Fruit fly (Drosophila melanogaster): ENCODE measurements around the gene cutlet.

Gene cutlet

DNA sequence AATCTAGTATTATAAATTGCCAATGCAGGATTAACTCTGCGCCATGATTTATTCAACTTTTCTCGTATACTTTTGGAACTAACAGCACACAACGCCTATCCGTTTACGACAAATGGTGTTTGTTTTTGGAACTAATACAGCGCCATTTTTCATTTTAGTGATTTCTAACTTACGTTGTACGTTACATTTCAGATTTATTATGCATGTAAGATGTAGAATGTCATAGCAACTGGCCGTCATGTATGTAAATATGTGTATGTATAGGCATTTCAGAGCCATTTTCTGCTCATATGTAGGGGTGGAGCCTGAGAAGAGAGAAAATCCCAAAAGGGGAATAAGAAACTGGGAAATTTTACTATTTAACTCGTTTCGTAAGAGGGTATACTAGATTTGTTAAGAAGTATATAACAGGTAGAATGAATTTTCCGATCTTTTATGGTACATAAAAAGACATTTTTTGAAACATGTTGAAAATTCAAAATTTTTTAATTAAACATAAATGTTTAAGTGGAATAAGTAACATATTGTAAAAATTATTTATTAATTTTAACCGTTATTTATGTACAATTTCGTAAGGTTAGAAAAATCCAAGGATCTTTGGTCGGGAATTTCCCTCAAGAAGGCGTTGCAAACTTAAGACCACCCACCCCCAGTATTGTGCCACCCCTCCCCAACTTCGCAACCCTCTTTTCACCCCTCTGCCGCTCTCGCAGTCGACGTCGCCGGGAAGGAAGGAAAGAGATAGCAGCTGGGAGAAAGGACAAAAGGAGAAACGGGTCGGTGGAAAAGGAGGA is 54.0 kb downstream of the cutlet start (continued):
- peak; percentile 89 for TF ChIP-seq CG3163 (GFP tag; optimal IDR thresholded peaks at IDR 0.05)
- no peak for TF ChIP-seq CG9609 (GFP tag; optimal IDR thresholded peaks at IDR 0.05)
- no peak for TF ChIP-seq crp (GFP tag; optimal IDR thresholded peaks at IDR 0.05)
- peak; percentile 40 for TF ChIP-seq dm (GFP tag; optimal IDR thresholded peaks at IDR 0.05)
- 0 out of 2 replicates have a peak, but pooled peaks have one; percentile 23 for TF ChIP-seq Rx (GFP tag; IDR thresholded peaks at IDR 0.05)
- TF ChIP-seq CG8290 (GFP tag; optimal IDR thresholded peaks at IDR 0.05) = peak; percentile 66
- peak in 1 of 2 experiments; percentile 87 for TF ChIP-seq CG8290 (tag; optimal IDR thresholded peaks at IDR 0.05)
- TF ChIP-seq CG7745 (tag; optimal IDR thresholded peaks at IDR 0.05) = peak; percentile 63
- TF ChIP-seq Xrp1 (GFP tag; IDR thresholded peaks at IDR 0.05) = no peak; the same call in 1 of the 2 replicates
- TF ChIP-seq trem (tag; optimal IDR thresholded peaks at IDR 0.05) = peak; percentile 47
- TF ChIP-seq Meics (GFP tag; optimal IDR thresholded peaks at IDR 0.05) = peak; percentile 41
- TF ChIP-seq pho (GFP tag; optimal IDR thresholded peaks at IDR 0.05) = peak; percentile 65
- TF ChIP-seq CG6175 (GFP tag; IDR thresholded peaks at IDR 0.05) = no peak
- TF ChIP-seq CG6683 (GFP tag; optimal IDR thresholded peaks at IDR 0.05) = no peak
- no peak for TF ChIP-seq CG9437 (GFP tag; optimal IDR thresholded peaks at IDR 0.05)
- TF ChIP-seq CG6791 (GFP tag; IDR thresholded peaks at IDR 0.05; ENCODE audit: partially characterized antibody) = peak; percentile 46; the same call in 2 of the 3 replicates
- peak; percentile 8; the same call in 1 of the 2 replicates for TF ChIP-seq CG31441 (GFP tag; IDR thresholded peaks at IDR 0.05)
- TF ChIP-seq CG12071 (GFP tag; optimal IDR thresholded peaks at IDR 0.05) = no peak
- no peak for TF ChIP-seq CG15011 (GFP tag; optimal IDR thresholded peaks at IDR 0.05)
- TF ChIP-seq ftz-f1 (GFP tag; optimal IDR thresholded peaks at IDR 0.05) = no peak
- TF ChIP-seq gsb-n (tag; optimal IDR thresholded peaks at IDR 0.05) = no peak
- TF ChIP-seq CG9215 (GFP tag; IDR thresholded peaks at IDR 0.05) = no peak
- TF ChIP-seq lmd (GFP tag; IDR thresholded peaks at IDR 0.05) = peak; percentile 55
- TF ChIP-seq da (GFP tag; optimal IDR thresholded peaks at IDR 0.05) = peak; percentile 24
- no peak for TF ChIP-seq CG18476 (GFP tag; optimal IDR thresholded peaks at IDR 0.05)
- peak; percentile 83 for TF ChIP-seq phol (tag; optimal IDR thresholded peaks at IDR 0.05)
- no peak for TF ChIP-seq CG6654 (GFP tag; optimal IDR thresholded peaks at IDR 0.05)
- no peak for TF ChIP-seq org-1 (GFP tag; optimal IDR thresholded peaks at IDR 0.05)
- TF ChIP-seq Hand (GFP tag; optimal IDR thresholded peaks at IDR 0.05) = no peak
- TF ChIP-seq CG7357 (GFP tag; IDR thresholded peaks at IDR 0.05) = no peak
- peak; percentile 85 for TF ChIP-seq Nf-YC (tag; optimal IDR thresholded peaks at IDR 0.05)
- no peak for TF ChIP-seq bowl (GFP tag; IDR thresholded peaks at IDR 0.05)
- no peak for TF ChIP-seq chn (GFP tag; optimal IDR thresholded peaks at IDR 0.05)
- no peak; the same call in 1 of the 2 replicates for TF ChIP-seq inv (GFP tag; IDR thresholded peaks at IDR 0.05; ENCODE audit: partially characterized antibody)
- TF ChIP-seq Dek (tag; optimal IDR thresholded peaks at IDR 0.05) = peak; percentile 31
- peak; percentile 36 for TF ChIP-seq ERR (GFP tag; optimal IDR thresholded peaks at IDR 0.05)
- TF ChIP-seq YL-1 (GFP tag; optimal IDR thresholded peaks at IDR 0.05) = no peak
- TF ChIP-seq gro (GFP tag; optimal IDR thresholded peaks at IDR 0.05) = peak; percentile 14
- TF ChIP-seq Hr39 (optimal IDR thresholded peaks at IDR 0.05) = no peak
- TF ChIP-seq dpn (GFP tag; optimal IDR thresholded peaks at IDR 0.05) = peak; percentile 43 to 71
- TF ChIP-seq Ssrp (tag; optimal IDR thresholded peaks at IDR 0.05) = no peak
- peak; percentile 15; the same call in 1 of the 2 replicates for TF ChIP-seq onecut (GFP tag; IDR thresholded peaks at IDR 0.05)
- peak; percentile 52; the same call in 1 of the 2 replicates for TF ChIP-seq slbo (GFP tag; IDR thresholded peaks at IDR 0.05)
- TF ChIP-seq vnd (GFP tag; IDR thresholded peaks at IDR 0.05; ENCODE audit: partially characterized antibody) = no peak
- peak; percentile 81 for TF ChIP-seq Drgx (GFP tag; IDR thresholded peaks at IDR 0.05)
- TF ChIP-seq tap (tag; optimal IDR thresholded peaks at IDR 0.05) = peak; percentile 10
- TF ChIP-seq CG17361 (GFP tag; IDR thresholded peaks at IDR 0.05) = 0 out of 3 replicates have a peak, but pooled peaks have one; percentile 47
- TF ChIP-seq peb (GFP tag; IDR thresholded peaks at IDR 0.05) = no peak
- no peak for TF ChIP-seq wdn (GFP tag; IDR thresholded peaks at IDR 0.05)
- TF ChIP-seq CG34422 (GFP tag; IDR thresholded peaks at IDR 0.05) = peak; percentile 73

All from whole organism, embryonic.